Worm (Caenorhabditis elegans): ENCODE results near the gene attf-4.

The attf-4 gene

ce11 chrIII:6087705-6088359, 7.5 kb downstream of the attf-4 start, which contains the start of gene wht-1:
wht-1 (minus strand) TSS chrIII:6087755.
- TF ChIP-seq ces-1 (GFP tag; optimal IDR thresholded peaks at IDR 0.05) (no peak), ZK546.5 (tag; optimal IDR thresholded peaks at IDR 0.05) (no peak), pqm-1 (tag; optimal IDR thresholded peaks at IDR 0.05) (peak; percentile 70), nhr-48 (tag; optimal IDR thresholded peaks at IDR 0.05) (peak; percentile 5), hlh-11 (tag; optimal IDR thresholded peaks at IDR 0.05) (peak; percentile 45), daf-16 (GFP tag; optimal IDR thresholded peaks at IDR 0.05) (no peak), daf-16 (tag; optimal IDR thresholded peaks at IDR 0.05) (peak; percentile 95), dve-1 (tag; optimal IDR thresholded peaks at IDR 0.05; ENCODE audit: insufficient read depth) (peak; percentile 75), dmd-9 (GFP tag; IDR thresholded peaks at IDR 0.05) (no peak), nhr-77 (tag; optimal IDR thresholded peaks at IDR 0.05) (peak; percentile 15), nhr-28 (tag; optimal IDR thresholded peaks at IDR 0.05) (peak; percentile 78), fkh-10 (GFP tag; optimal IDR thresholded peaks at IDR 0.05) (no peak), unc-39 (tag; optimal IDR thresholded peaks at IDR 0.05) (no peak), ceh-32 (tag; optimal IDR thresholded peaks at IDR 0.05; ENCODE audit: poor library complexity) (no peak)

ce11 chrIII:6095654-6096053, 15.3 kb downstream of the attf-4 start:
- TF ChIP-seq ztf-7 (tag; optimal IDR thresholded peaks at IDR 0.05): no peak
- TF ChIP-seq ZK337.2 (GFP tag; IDR thresholded peaks at IDR 0.05): no peak
- no peak for TF ChIP-seq mep-1 (tag; optimal IDR thresholded peaks at IDR 0.05)

DNA sequence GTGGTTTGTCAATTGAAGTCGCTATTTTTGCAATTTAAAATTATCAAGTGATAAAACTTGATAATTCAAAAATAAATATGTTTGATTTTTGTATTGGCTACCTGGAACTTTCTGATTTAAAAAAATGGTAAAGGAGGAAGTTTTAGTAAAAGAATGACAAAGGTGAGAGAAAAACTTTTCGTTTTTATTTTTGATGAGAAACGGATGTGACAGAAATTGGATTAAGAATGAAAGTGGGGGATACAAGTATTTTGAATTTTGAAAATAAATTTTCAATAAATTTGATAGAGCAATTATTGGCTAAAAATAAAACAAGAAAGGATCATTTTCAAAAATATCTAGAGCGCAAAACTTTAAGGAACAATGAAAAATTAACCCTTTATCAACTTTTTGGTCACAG, 22.4 kb downstream of the attf-4 start, which contains the start of gene C05D10.4:
C05D10.4 (minus strand) TSS at position 101 of the 400 bp plus-strand sequence.
- no peak for TF ChIP-seq lin-13 (GFP tag; optimal IDR thresholded peaks at IDR 0.05)
- TF ChIP-seq Y5F2A.4 (GFP tag; optimal IDR thresholded peaks at IDR 0.05): no peak
- TF ChIP-seq dpl-1 (GFP tag; optimal IDR thresholded peaks at IDR 0.05): no peak
- no peak for TF ChIP-seq ctbp-1 (GFP tag; IDR thresholded peaks at IDR 0.05)
- no peak for TF ChIP-seq mes-2 (tag; optimal IDR thresholded peaks at IDR 0.05; ENCODE audit: poor library complexity, severe bottlenecking)
- TF ChIP-seq pha-4 (GFP tag; IDR thresholded peaks at IDR 0.05): no peak
- no peak for TF ChIP-seq pha-4 (tag; optimal IDR thresholded peaks at IDR 0.05)
- TF ChIP-seq daf-12 (tag; optimal IDR thresholded peaks at IDR 0.05): no peak
- no peak for TF ChIP-seq ceh-32 (tag; optimal IDR thresholded peaks at IDR 0.05; ENCODE audit: poor library complexity)
- TF ChIP-seq hmg-1.1 (GFP tag; IDR thresholded peaks at IDR 0.05): no peak
- TF ChIP-seq ZK337.2 (GFP tag; IDR thresholded peaks at IDR 0.05): no peak
- no peak for TF ChIP-seq hlh-30 (tag; optimal IDR thresholded peaks at IDR 0.05; ENCODE audit: insufficient read depth)
- TF ChIP-seq hlh-11 (tag; optimal IDR thresholded peaks at IDR 0.05): no peak
- TF ChIP-seq fkh-10 (GFP tag; optimal IDR thresholded peaks at IDR 0.05): no peak
- TF ChIP-seq D1046.2 (GFP tag; IDR thresholded peaks at IDR 0.05): no peak
- TF ChIP-seq ztf-7 (tag; optimal IDR thresholded peaks at IDR 0.05): no peak
- no peak for TF ChIP-seq dve-1 (tag; optimal IDR thresholded peaks at IDR 0.05; ENCODE audit: insufficient read depth)
- no peak for TF ChIP-seq Y48G9A.11 (GFP tag; IDR thresholded peaks at IDR 0.05)

DNA sequence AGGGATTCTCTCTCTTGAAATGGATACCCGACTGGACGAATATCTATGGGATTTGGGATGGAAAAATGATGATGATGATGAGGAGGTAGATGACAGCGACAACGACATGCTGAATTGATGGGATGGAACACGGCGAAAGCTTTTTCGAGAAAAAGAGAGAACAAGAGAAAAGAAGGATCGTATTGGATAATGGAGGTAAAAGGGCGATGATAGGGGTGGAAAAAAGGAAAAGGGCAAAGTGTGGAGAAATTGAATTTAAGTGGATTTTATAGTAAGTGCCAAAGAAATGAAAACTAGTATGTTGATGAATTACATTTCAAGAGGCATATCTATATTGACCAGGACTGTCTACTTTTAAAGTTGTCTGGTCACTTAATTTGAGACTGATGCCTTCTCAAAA, 25.5 kb downstream of the attf-4 start:
- TF ChIP-seq unc-62 (GFP tag; optimal IDR thresholded peaks at IDR 0.05 in 1 of 2) (peak in 1 of 2 experiments; percentile 83), unc-62 (tag; optimal IDR thresholded peaks at IDR 0.05) (no peak), daf-8 (GFP tag; IDR thresholded peaks at IDR 0.05) (no peak)

ce11 chrIII:6110187-6110586, 29.8 kb downstream of the attf-4 start:
- no peak for TF ChIP-seq ztf-11 (tag; optimal IDR thresholded peaks at IDR 0.05)
- TF ChIP-seq dve-1 (tag; optimal IDR thresholded peaks at IDR 0.05; ENCODE audit: insufficient read depth): no peak
- TF ChIP-seq lin-15B (tag; optimal IDR thresholded peaks at IDR 0.05): no peak
- TF ChIP-seq dmd-8 (GFP tag; IDR thresholded peaks at IDR 0.05): no peak
- no peak for TF ChIP-seq lin-1 (GFP tag; IDR thresholded peaks at IDR 0.05)
- TF ChIP-seq saeg-2 (GFP tag; IDR thresholded peaks at IDR 0.05): no peak
- TF ChIP-seq spr-3 (GFP tag; optimal IDR thresholded peaks at IDR 0.05): no peak
- no peak for TF ChIP-seq mxl-3 (GFP tag; optimal IDR thresholded peaks at IDR 0.05)
- TF ChIP-seq dpl-1 (GFP tag; optimal IDR thresholded peaks at IDR 0.05): no peak
- TF ChIP-seq zip-2 (tag; optimal IDR thresholded peaks at IDR 0.05): no peak
- TF ChIP-seq Y5F2A.4 (GFP tag; optimal IDR thresholded peaks at IDR 0.05): no peak
- TF ChIP-seq ceh-82 (tag; optimal IDR thresholded peaks at IDR 0.05): no peak
- no peak for TF ChIP-seq lin-13 (GFP tag; optimal IDR thresholded peaks at IDR 0.05)
- no peak for TF ChIP-seq ces-1 (GFP tag; optimal IDR thresholded peaks at IDR 0.05)
- TF ChIP-seq jun-1 (tag; optimal IDR thresholded peaks at IDR 0.05): no peak
- no peak for TF ChIP-seq arid-1 (GFP tag; conservative IDR thresholded peaks at IDR 0.05)

Data from whole organism, L4 larva.